Fruit fly (Drosophila melanogaster) whole organism: ENCODE data around the gene Chchd2.

ENCODE experiments used
- psq ChIP-seq: fragments of >200 bp; optimal IDR thresholded peaks from 2 replicates; lab custom pipeline; 2017
- usp ChIP-seq: fragments of >200 bp; optimal IDR thresholded peaks from 2 replicates; lab custom pipeline; 2017; ENCODE audit warnings: missing biosample characterization, missing genetic modification characterization, mixed read lengths

DNA sequence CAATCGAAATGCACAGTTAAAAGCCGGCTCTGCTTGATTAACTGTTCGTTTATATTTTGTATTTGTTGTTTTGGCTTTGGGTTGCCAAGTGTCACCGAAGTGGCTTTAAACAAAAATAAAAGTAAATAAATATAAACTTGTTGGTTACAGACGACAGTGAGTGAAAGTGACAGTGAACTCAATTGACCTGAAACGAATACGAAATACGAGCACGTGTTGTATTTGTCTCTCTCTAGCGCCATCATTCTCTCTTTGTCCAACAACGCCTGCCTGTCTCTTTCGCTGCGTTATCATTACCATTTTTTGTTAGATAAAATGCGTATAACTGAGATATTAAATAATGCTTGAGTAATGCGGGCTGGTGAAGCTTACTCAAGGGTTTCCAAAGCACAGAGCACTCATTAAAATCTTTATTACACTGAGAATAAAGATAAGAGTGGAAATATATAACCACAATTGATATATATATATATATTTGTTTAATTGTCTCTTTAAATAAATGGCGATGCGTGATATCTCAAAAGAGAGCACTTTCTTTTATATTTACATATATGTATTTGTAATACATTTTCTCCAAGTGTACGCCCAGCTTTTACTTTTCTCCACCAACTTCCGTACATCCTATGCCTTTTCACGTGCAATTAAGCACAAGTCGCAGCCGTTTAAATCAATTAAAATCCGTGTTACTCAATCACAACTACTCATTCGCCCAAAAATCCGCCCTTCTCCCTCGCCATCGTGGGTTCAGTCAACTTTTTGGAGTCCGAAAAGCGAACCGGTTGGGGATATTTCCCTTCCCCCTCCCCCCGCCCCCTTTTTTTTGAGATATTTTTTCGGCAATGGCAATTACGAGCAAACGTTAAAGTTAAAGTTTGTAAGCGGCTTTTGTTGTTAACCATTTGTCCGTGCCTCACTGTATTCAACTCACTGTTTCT, 32.7 kb downstream of the Chchd2 start:
- no peak for TF ChIP-seq psq
- TF ChIP-seq usp (GFP tag; lab: Kevin White, UChicago) = no peak
